Worm (Caenorhabditis elegans): ENCODE data around the gene gem-1.

ce11 chrX:13399221-13399620 lies 22.4 kb upstream of the gem-1 start, which contains the start of gene F02C12.2:
- TF ChIP-seq ztf-11 (tag; optimal IDR thresholded peaks at IDR 0.05): no peak
- TF ChIP-seq unc-62 (GFP tag; optimal IDR thresholded peaks at IDR 0.05): no peak
- no peak for TF ChIP-seq dmd-4 (tag; optimal IDR thresholded peaks at IDR 0.05)
- no peak for TF ChIP-seq elt-3 (tag; optimal IDR thresholded peaks at IDR 0.05)
- no peak for TF ChIP-seq alr-1 (tag; optimal IDR thresholded peaks at IDR 0.05)
- TF ChIP-seq ama-1 (optimal IDR thresholded peaks at IDR 0.05): no peak
- no peak for TF ChIP-seq gmeb-1 (tag; optimal IDR thresholded peaks at IDR 0.05)
- no peak for TF ChIP-seq nhr-237 (tag; optimal IDR thresholded peaks at IDR 0.05)
- no peak for TF ChIP-seq ZK546.5 (tag; optimal IDR thresholded peaks at IDR 0.05)
- TF ChIP-seq snpc-4 (tag; optimal IDR thresholded peaks at IDR 0.05): no peak
- TF ChIP-seq crh-2 (tag; optimal IDR thresholded peaks at IDR 0.05): no peak
- TF ChIP-seq nhr-23 (tag; optimal IDR thresholded peaks at IDR 0.05): no peak
- no peak for TF ChIP-seq fos-1 (tag; optimal IDR thresholded peaks at IDR 0.05)

All from whole organism, L2 larva.